Worm (Caenorhabditis elegans): Measurements from ENCODE around the gene C17C3.15.

C17C3.15 gene

DNA sequence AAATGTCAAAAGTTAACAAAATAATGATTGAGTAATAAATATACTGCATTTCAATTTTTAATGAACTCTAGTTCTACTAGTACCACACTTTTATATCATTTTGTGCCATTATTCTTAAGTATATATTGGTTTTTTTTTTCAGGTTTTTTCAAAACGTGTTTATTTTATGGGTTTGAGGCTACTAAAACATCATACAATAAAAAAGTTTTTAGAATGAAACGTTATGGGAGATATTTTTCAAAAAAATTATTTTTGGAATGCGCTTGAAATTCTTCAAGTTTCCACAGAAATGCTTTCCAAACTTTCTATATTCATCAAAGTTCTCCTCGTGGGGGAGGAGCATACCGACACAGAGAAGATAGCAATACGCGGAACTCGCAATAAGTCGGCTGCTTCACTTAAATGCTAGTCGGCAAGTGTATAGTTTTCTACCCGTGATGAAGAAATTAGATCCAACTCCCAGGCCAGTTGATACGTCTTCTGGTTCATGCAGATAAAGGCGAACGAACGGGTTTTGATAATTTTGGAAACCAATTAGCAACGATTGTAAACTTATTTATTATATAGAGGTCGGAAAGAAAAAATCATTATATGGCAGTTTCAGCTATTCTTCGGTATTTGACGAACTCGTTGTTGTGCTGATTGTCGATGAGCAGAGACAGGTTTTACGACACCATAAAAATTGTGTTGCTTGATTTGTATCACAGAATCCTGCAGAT, 29.0 kb downstream of the C17C3.15 start, which contains the start of gene C17G10.10 (continued):
- TF ChIP-seq elt-3 (tag; optimal IDR thresholded peaks at IDR 0.05) (peak in 5 of 6 experiments; percentile 3 to 79 (median 48)), aha-1 (tag; optimal IDR thresholded peaks at IDR 0.05) (no peak), unc-62 (GFP tag; optimal IDR thresholded peaks at IDR 0.05) (no peak), egl-27 (tag; optimal IDR thresholded peaks at IDR 0.05) (no peak), Y116A8C.19 (tag; optimal IDR thresholded peaks at IDR 0.05; ENCODE audit: borderline replicate concordance) (no peak), snu-23 (GFP tag; optimal IDR thresholded peaks at IDR 0.05) (peak; percentile 86), tlp-1 (tag; optimal IDR thresholded peaks at IDR 0.05) (no peak), ces-1 (GFP tag; optimal IDR thresholded peaks at IDR 0.05) (no peak), lin-35 (GFP tag; optimal IDR thresholded peaks at IDR 0.05) (peak; percentile 34 to 76), nhr-90 (tag; optimal IDR thresholded peaks at IDR 0.05; ENCODE audit: poor library complexity) (peak; percentile 93), C16A3.4 (tag; optimal IDR thresholded peaks at IDR 0.05) (peak; percentile 45), ceh-82 (tag; optimal IDR thresholded peaks at IDR 0.05) (peak; percentile 62 to 76 (median 67)), ceh-90 (tag; optimal IDR thresholded peaks at IDR 0.05) (no peak), F16B12.6 (tag; optimal IDR thresholded peaks at IDR 0.05) (peak; percentile 14), unc-98 (GFP tag; IDR thresholded peaks at IDR 0.05) (no peak), zag-1 (tag; optimal IDR thresholded peaks at IDR 0.05) (no peak), dpl-1 (GFP tag; optimal IDR thresholded peaks at IDR 0.05) (peak; percentile 35 to 55 (median 40)), xbp-1 (tag; optimal IDR thresholded peaks at IDR 0.05) (peak; percentile 63), mdl-1 (tag; optimal IDR thresholded peaks at IDR 0.05) (peak in 1 of 2 experiments; percentile 82), ztf-11 (tag; optimal IDR thresholded peaks at IDR 0.05) (no peak), efl-1 (optimal IDR thresholded peaks at IDR 0.05) (peak; percentile 50 to 73), efl-1 (GFP tag; optimal IDR thresholded peaks at IDR 0.05 in 1 of 2) (peak; percentile 49 to 96), aly-2 (tag; optimal IDR thresholded peaks at IDR 0.05) (peak; percentile 78), snpc-4 (tag; optimal IDR thresholded peaks at IDR 0.05) (peak; percentile 99), nhr-77 (tag; optimal IDR thresholded peaks at IDR 0.05) (peak; percentile 52), dsc-1 (tag; optimal IDR thresholded peaks at IDR 0.05) (peak; percentile 77), blmp-1 (tag; optimal IDR thresholded peaks at IDR 0.05) (peak; percentile 34), fkh-10 (GFP tag; optimal IDR thresholded peaks at IDR 0.05) (no peak), grh-1 (GFP tag; IDR thresholded peaks at IDR 0.05) (peak; percentile 72), nhr-71 (tag; optimal IDR thresholded peaks at IDR 0.05) (peak; percentile 89), nhr-12 (tag; optimal IDR thresholded peaks at IDR 0.05) (no peak), lin-15B (tag; optimal IDR thresholded peaks at IDR 0.05) (no peak), elt-2 (tag; optimal IDR thresholded peaks at IDR 0.05) (peak; percentile 93), mef-2 (tag; optimal IDR thresholded peaks at IDR 0.05) (no peak)

- no peak for TF ChIP-seq fkh-8 (tag; optimal IDR thresholded peaks at IDR 0.05)
- no peak for TF ChIP-seq swsn-7 (tag; optimal IDR thresholded peaks at IDR 0.05)
- no peak for TF ChIP-seq ceh-63 (GFP tag; optimal IDR thresholded peaks at IDR 0.05)
- no peak for TF ChIP-seq lin-14 (GFP tag; optimal IDR thresholded peaks at IDR 0.05)
- no peak for TF ChIP-seq C34B4.2 (tag; optimal IDR thresholded peaks at IDR 0.05)
- no peak for TF ChIP-seq skn-1 (tag; optimal IDR thresholded peaks at IDR 0.05)
- no peak for TF ChIP-seq zip-4 (GFP tag; optimal IDR thresholded peaks at IDR 0.05)
- no peak for TF ChIP-seq grh-1 (GFP tag; IDR thresholded peaks at IDR 0.05)
- TF ChIP-seq tlp-1 (tag; optimal IDR thresholded peaks at IDR 0.05) = no peak
- TF ChIP-seq egl-27 (tag; optimal IDR thresholded peaks at IDR 0.05) = no peak
- no peak for TF ChIP-seq egl-13 (tag; optimal IDR thresholded peaks at IDR 0.05)
- no peak for TF ChIP-seq ztf-4 (tag; optimal IDR thresholded peaks at IDR 0.05)
- TF ChIP-seq tbx-2 (tag; optimal IDR thresholded peaks at IDR 0.05) = no peak
- no peak for TF ChIP-seq unc-98 (GFP tag; IDR thresholded peaks at IDR 0.05)
- TF ChIP-seq aly-2 (tag; optimal IDR thresholded peaks at IDR 0.05) = no peak
- TF ChIP-seq fos-1 (tag; optimal IDR thresholded peaks at IDR 0.05) = no peak
- no peak for TF ChIP-seq elt-3 (tag; optimal IDR thresholded peaks at IDR 0.05)
Observed at ce11 chrII:5603194-5603593, 32.7 kb downstream of the C17C3.15 start, which contains the start of gene C17G10.6. Gene C17G10.6, minus strand, starts transcription at chrII:5603294.
